Worm (Caenorhabditis elegans) whole organism, young adult: ENCODE data around the gene cyn-4.

Experiments used
- F23B12.7 ChIP-seq: sonication (generic microtip); optimal IDR thresholded peaks from 2 replicates; lab custom pipeline; 2017; ENCODE audit warnings: missing genetic modification characterization, mild to moderate bottlenecking, missing compliant biosample characterization, antibody characterized with exemption, moderate library complexity; ENCODE audit not compliant: insufficient read depth
- F37B4.10 ChIP-seq: fragments of 200-800 bp; sonication (Bioruptor generic); IDR thresholded peaks from 2 replicates; pipeline ENCODE4 v1.3.6; 2022; ENCODE audit warnings: missing genetic modification characterization, missing compliant biosample characterization
- K11D2.4 ChIP-seq: fragments of 200-800 bp; sonication (Bioruptor generic); IDR thresholded peaks from 2 replicates; pipeline ENCODE4 v1.3.6; 2022; ENCODE audit warnings: missing genetic modification reagents, missing genetic modification characterization, missing compliant biosample characterization
- ama-1 ChIP-seq, 3 experiments: fragments of 150-350 bp in 1 of 3; sonication (generic microtip) in 2 of 3; optimal IDR thresholded peaks; 2 replicates each; lab custom pipeline; 2014 to 2018; ENCODE audit warnings: missing biosample characterization in 2 of 3, missing genetic modification characterization in 2 of 3, missing genetic modification reagents in 2 of 3
- aptf-3 ChIP-seq: fragments of 200-800 bp; sonication (Bioruptor generic); IDR thresholded peaks from 2 replicates; pipeline ENCODE4 v1.3.6; 2022; ENCODE audit warnings: missing genetic modification characterization, missing compliant biosample characterization
- ccch-3 ChIP-seq: fragments of 200-800 bp; sonication (Bioruptor generic); optimal IDR thresholded peaks from 2 replicates; lab custom pipeline; 2018; ENCODE audit warnings: mild to moderate bottlenecking, missing genetic modification characterization, missing compliant biosample characterization
- ceh-100 ChIP-seq: fragments of 200-800 bp; sonication (Bioruptor generic); IDR thresholded peaks from 2 replicates; pipeline ENCODE4 v1.3.6; 2022; ENCODE audit warnings: missing genetic modification reagents, missing genetic modification characterization, missing compliant biosample characterization
- hsf-1 ChIP-seq: fragments of 200-800 bp; sonication (Bioruptor generic); IDR thresholded peaks from 2 replicates; pipeline ENCODE4 v1.3.6; 2022; ENCODE audit warnings: missing genetic modification reagents, missing genetic modification characterization, missing compliant biosample characterization
- madf-6 ChIP-seq: fragments of 200-800 bp; sonication (Bioruptor generic); IDR thresholded peaks from 2 replicates; pipeline ENCODE4 v1.3.6; 2022; ENCODE audit warnings: missing genetic modification reagents, missing genetic modification characterization, missing compliant biosample characterization
- mcd-1 ChIP-seq: fragments of 200-800 bp; sonication (Bioruptor generic); IDR thresholded peaks from 2 replicates; pipeline ENCODE4 v1.3.6; 2022; ENCODE audit warnings: missing genetic modification reagents, missing genetic modification characterization, missing compliant biosample characterization
- mes-4 ChIP-seq: sonication (generic microtip); optimal IDR thresholded peaks from 2 replicates; lab custom pipeline; 2016; ENCODE audit warnings: missing genotype, missing genetic modification characterization, missing compliant biosample characterization
- snpc-3.4 ChIP-seq: sonication (generic microtip); optimal IDR thresholded peaks from 2 replicates; lab custom pipeline; 2017; ENCODE audit warnings: missing genetic modification characterization, mild to moderate bottlenecking, missing compliant biosample characterization, antibody characterized with exemption, moderate library complexity, missing genotype, missing genetic modification reagents
- zfh-2 ChIP-seq: fragments of 200-800 bp; sonication (Bioruptor generic); conservative IDR thresholded peaks from 2 replicates; pipeline ENCODE4 v1.3.6; 2022; ENCODE audit warnings: missing genetic modification reagents, missing genetic modification characterization, missing compliant biosample characterization
- ztf-26 ChIP-seq: sonication (generic microtip); optimal IDR thresholded peaks from 2 replicates; lab custom pipeline; 2017; ENCODE audit warnings: missing genetic modification characterization, missing compliant biosample characterization

The cyn-4 gene

DNA sequence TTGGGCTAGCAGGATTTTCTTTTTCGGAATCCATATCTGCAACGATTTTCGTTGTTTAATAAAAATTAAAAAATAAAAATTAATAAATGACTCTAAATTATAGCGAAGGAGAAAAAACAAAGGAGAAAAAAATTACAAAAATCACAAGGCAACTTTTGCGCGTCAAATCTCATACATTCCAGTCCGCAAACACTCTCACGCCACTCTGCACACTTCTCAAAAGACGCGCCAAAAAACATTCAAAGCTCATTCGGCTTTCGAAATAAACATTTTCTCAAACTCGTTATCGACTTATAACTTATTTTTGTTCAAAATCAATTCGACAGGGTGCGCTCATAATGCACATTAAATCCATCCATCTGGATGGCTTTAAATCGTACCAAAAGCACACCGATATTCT, 48.4 kb downstream of the cyn-4 start, which contains the start of the genes R06F6.12 and mix-1 (continued):
- TF ChIP-seq ama-1 (optimal IDR thresholded peaks at IDR 0.05; lab: Kevin White, UChicago) (no peak), ama-1 (GFP tag; optimal IDR thresholded peaks at IDR 0.05; lab: Kevin White, UChicago) (no peak), K11D2.4 (no peak), ccch-3 (GFP tag; lab: Kevin White, UChicago) (no peak), ztf-26 (tag; lab: Kevin White, UChicago) (no peak), ceh-100 (no peak), aptf-3 (GFP tag; lab: Robert Waterston, UW) (no peak), zfh-2 (GFP tag; lab: Robert Waterston, UW) (no peak), F37B4.10 (GFP tag; lab: Robert Waterston, UW) (no peak), madf-6 (GFP tag; lab: Robert Waterston, UW) (peak; percentile 77), F23B12.7 (tag; lab: Kevin White, UChicago) (peak; percentile 8), mcd-1 (GFP tag; lab: Robert Waterston, UW) (peak; percentile 62), snpc-3.4 (tag; lab: Kevin White, UChicago) (peak; percentile 62), hsf-1 (GFP tag; lab: Robert Waterston, UW) (no peak), mes-4 (no peak)
